Worm (Caenorhabditis elegans) whole organism, midembryonic: ENCODE results near the gene cct-3.

Experiments
- T22C8.4 ChIP-seq: fragments of 200-800 bp; sonication (Bioruptor generic); IDR thresholded peaks from 2 replicates; pipeline ENCODE4 v1.3.6; 2022; ENCODE audit warnings: missing genetic modification characterization, missing compliant biosample characterization
- flt-1 ChIP-seq: fragments of 200-800 bp; sonication (Bioruptor generic); IDR thresholded peaks from 2 replicates; pipeline ENCODE4 v1.3.6; 2022; ENCODE audit warnings: missing genetic modification characterization, missing compliant biosample characterization
- klf-2 ChIP-seq: fragments of 200-800 bp; sonication (Bioruptor generic); conservative IDR thresholded peaks from 2 replicates; pipeline ENCODE4 v1.3.6; 2022; ENCODE audit warnings: missing genetic modification reagents, missing genetic modification characterization, missing compliant biosample characterization
- med-1 ChIP-seq: sonication (generic microtip); optimal IDR thresholded peaks from 2 replicates; lab custom pipeline; 2017; ENCODE audit warnings: missing genetic modification characterization, mild to moderate bottlenecking, missing compliant biosample characterization, antibody characterized with exemption, missing genetic modification reagents; ENCODE audit not compliant: insufficient read depth
- ref-1 ChIP-seq: fragments of 200-800 bp; sonication (Bioruptor generic); conservative IDR thresholded peaks from 2 replicates; pipeline ENCODE4 v1.3.6; 2022; ENCODE audit warnings: missing genetic modification reagents, missing genetic modification characterization, missing compliant biosample characterization
- tab-1 ChIP-seq: fragments of 200-800 bp; sonication (Bioruptor generic); IDR thresholded peaks from 2 replicates; pipeline ENCODE4 v1.3.6; 2022; ENCODE audit warnings: missing genetic modification characterization, missing compliant biosample characterization
- ztf-23 ChIP-seq: fragments of 200-800 bp; sonication (Bioruptor generic); IDR thresholded peaks from 2 replicates; pipeline ENCODE4 v1.3.6; 2022; ENCODE audit warnings: missing genetic modification reagents, missing genetic modification characterization, missing compliant biosample characterization
- ztf-29 ChIP-seq: fragments of 200-800 bp; sonication (Bioruptor generic); IDR thresholded peaks from 2 replicates; pipeline ENCODE4 v1.3.6; 2022; ENCODE audit warnings: missing genetic modification reagents, missing genetic modification characterization, missing compliant biosample characterization

- TF ChIP-seq ztf-23 (GFP tag; lab: Robert Waterston, UW) (no peak), med-1 (GFP tag; lab: Kevin White, UChicago) (no peak), T22C8.4 (GFP tag; lab: Robert Waterston, UW) (no peak), tab-1 (GFP tag; lab: Robert Waterston, UW) (no peak), ztf-29 (GFP tag; lab: Robert Waterston, UW) (no peak), flt-1 (no peak), ref-1 (GFP tag; lab: Robert Waterston, UW) (no peak), klf-2 (no peak)
Observed at ce11 chrII:2196742-2197141, 36.6 kb upstream of the cct-3 start.
